Fruit fly (Drosophila melanogaster) whole organism, wandering third instar larva: ENCODE measurements around the gene Tctp.

Source experiments
- GATAd ChIP-seq: sonication (Bioruptor generic); optimal IDR thresholded peaks from 2 replicates; lab custom pipeline; 2016; ENCODE audit warnings: missing biosample characterization, missing genetic modification characterization
- HLH106 ChIP-seq: fragments of 200-800 bp; optimal IDR thresholded peaks from 3 replicates; lab custom pipeline; 2019; ENCODE audit warnings: missing biosample characterization, mild to moderate bottlenecking, missing genetic modification characterization, moderate library complexity
- Hr78 ChIP-seq: fragments of >200 bp; optimal IDR thresholded peaks from 2 replicates; lab custom pipeline; 2017; ENCODE audit warnings: missing biosample characterization, missing genetic modification characterization
- br ChIP-seq: fragments of 200-800 bp; sonication (Bioruptor generic); optimal IDR thresholded peaks from 2 replicates; lab custom pipeline; 2016; ENCODE audit warnings: missing biosample characterization, missing genetic modification characterization
- brk ChIP-seq: fragments of 200-800 bp; sonication (Bioruptor generic); optimal IDR thresholded peaks from 2 replicates; lab custom pipeline; 2016; ENCODE audit warnings: missing biosample characterization, mild to moderate bottlenecking, missing genetic modification characterization
- fru ChIP-seq: fragments of 200-800 bp; sonication (Bioruptor generic); optimal IDR thresholded peaks from 3 replicates; lab custom pipeline; 2016; ENCODE audit warnings: missing biosample characterization, mild to moderate bottlenecking, missing genetic modification characterization
- lola ChIP-seq: fragments of >200 bp; optimal IDR thresholded peaks from 2 replicates; lab custom pipeline; 2017; ENCODE audit warnings: missing biosample characterization, missing genetic modification characterization
- sage ChIP-seq: fragments of 200-800 bp; sonication (Bioruptor generic); optimal IDR thresholded peaks from 2 replicates; lab custom pipeline; 2016; ENCODE audit warnings: missing biosample characterization, mild to moderate bottlenecking, missing genetic modification characterization

DNA sequence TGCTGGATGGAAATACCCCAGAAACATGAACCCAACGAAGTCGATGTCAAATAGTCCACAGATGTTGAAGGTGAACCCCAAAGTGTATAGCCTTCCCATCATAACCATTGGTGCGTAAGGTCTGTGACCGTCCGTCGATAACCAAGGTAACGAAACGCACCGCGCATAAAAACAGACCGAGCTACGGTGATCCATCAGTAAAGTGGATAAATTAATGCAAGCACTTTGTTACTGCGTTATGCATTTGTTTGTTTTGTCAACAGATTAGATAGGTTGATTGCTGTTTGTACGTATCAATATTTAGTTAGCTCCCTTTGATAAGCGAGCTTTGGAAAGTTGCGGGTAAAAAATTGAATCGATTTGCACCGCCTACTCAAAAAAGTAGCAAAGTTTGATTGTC is 31.7 kb upstream of the Tctp start:
- TF ChIP-seq br (GFP tag; lab: Kevin White, UChicago) (no peak), HLH106 (no peak), lola (no peak), brk (GFP tag; lab: Kevin White, UChicago) (no peak), sage (GFP tag; lab: Kevin White, UChicago) (no peak), Hr78 (no peak), fru (GFP tag; lab: Kevin White, UChicago) (no peak), GATAd (GFP tag; lab: Kevin White, UChicago) (no peak)
